Worm (Caenorhabditis elegans): ENCODE measurements around the gene gtf-2E1.

DNA sequence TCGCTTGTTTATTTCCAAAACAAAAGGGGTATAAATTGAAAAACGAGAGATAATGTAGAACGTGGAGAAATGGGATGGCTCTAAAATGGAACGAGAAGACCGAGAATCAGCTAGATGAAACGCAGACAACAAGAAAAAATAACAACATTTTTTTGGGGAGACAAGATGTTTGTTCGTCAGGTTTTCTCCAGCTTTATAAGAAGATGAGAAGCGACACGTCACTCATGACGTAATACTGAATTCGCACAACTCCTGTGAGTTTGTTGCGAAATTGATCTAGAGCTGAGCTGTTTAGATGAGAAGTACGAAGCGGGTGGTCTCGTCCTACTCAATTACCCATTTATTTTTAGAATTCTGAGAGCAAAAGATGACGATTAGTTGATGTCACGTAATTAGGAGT is 30.2 kb downstream of the gtf-2E1 start:
- TF ChIP-seq zip-11 (GFP tag; IDR thresholded peaks at IDR 0.05) (no peak), Y48G9A.11 (GFP tag; IDR thresholded peaks at IDR 0.05) (no peak), nhr-102 (tag; optimal IDR thresholded peaks at IDR 0.05) (no peak), aha-1 (tag) (no peak), egl-43 (GFP tag; IDR thresholded peaks at IDR 0.05) (no peak), ces-1 (GFP tag; optimal IDR thresholded peaks at IDR 0.05) (no peak), ama-1 (optimal IDR thresholded peaks at IDR 0.05) (no peak), mdl-1 (tag; optimal IDR thresholded peaks at IDR 0.05) (peak in 1 of 2 experiments; percentile 3), lin-15B (tag; optimal IDR thresholded peaks at IDR 0.05) (no peak)

Data from whole organism, L4 larva.